Worm (Caenorhabditis elegans) whole organism, L4 larva: ENCODE data around the gene nhr-9.

ENCODE experiments used
- ama-1 ChIP-seq: fragments of 150-350 bp; optimal IDR thresholded peaks from 2 replicates; lab custom pipeline; 2014; ENCODE audit warnings: inconsistent platforms, mixed read lengths
- ceh-44 ChIP-seq: fragments of 200-800 bp; sonication (Bioruptor generic); IDR thresholded peaks from 2 replicates; pipeline ENCODE4 v1.3.6; 2022; ENCODE audit warnings: missing genetic modification reagents, missing genetic modification characterization, missing compliant biosample characterization
- lin-39 ChIP-seq: fragments of 150-350 bp; optimal IDR thresholded peaks from 2 replicates; lab custom pipeline; 2014; ENCODE audit warnings: missing biosample characterization, missing genetic modification reagents, missing genetic modification characterization
- madf-5 ChIP-seq, 2 experiments: fragments of 200-800 bp; sonication (Bioruptor generic); IDR thresholded peaks; 2 replicates each; pipeline ENCODE4 v1.3.6; 2022; ENCODE audit warnings: missing compliant biosample characterization in 2 of 2, missing genetic modification characterization in 2 of 2
- mxl-2 ChIP-seq: fragments of 200-800 bp; sonication (Bioruptor generic); conservative IDR thresholded peaks from 2 replicates; pipeline ENCODE4 v1.3.6; 2022; ENCODE audit warnings: missing genetic modification reagents, missing genetic modification characterization, missing compliant biosample characterization
- nhr-237 ChIP-seq: sonication (generic microtip); optimal IDR thresholded peaks from 2 replicates; lab custom pipeline; 2017; ENCODE audit warnings: missing biosample characterization, missing genetic modification characterization
- nhr-77 ChIP-seq: fragments of 150-350 bp; optimal IDR thresholded peaks from 2 replicates; lab custom pipeline; 2014; ENCODE audit warnings: missing biosample characterization, missing genetic modification characterization
- pqm-1 ChIP-seq: sonication (generic microtip); optimal IDR thresholded peaks from 2 replicates; lab custom pipeline; 2017; ENCODE audit warnings: missing biosample characterization, missing genetic modification characterization
- snpc-4 ChIP-seq: fragments of 150-350 bp; optimal IDR thresholded peaks from 2 replicates; lab custom pipeline; 2014; ENCODE audit warnings: missing biosample characterization, missing genetic modification characterization

ce11 chrIII:7087691-7088323 lies 7.5 kb upstream of the nhr-9 start, which contains the start of gene fubl-2:
- TF ChIP-seq madf-5 (GFP tag; IDR thresholded peaks at IDR 0.05; lab: Robert Waterston, UW) (no peak), ceh-44 (GFP tag; lab: Robert Waterston, UW) (no peak), pqm-1 (tag; lab: Kevin White, UChicago) (no peak), snpc-4 (tag; lab: Kevin White, UChicago) (no peak), ama-1 (lab: Kevin White, UChicago) (no peak), mxl-2 (no peak), nhr-77 (tag; lab: Kevin White, UChicago) (peak; percentile 18), lin-39 (tag; lab: Kevin White, UChicago) (no peak), nhr-237 (no peak)
